Fruit fly (Drosophila melanogaster) S2 (cell line): ENCODE data around the gene CG8677.

Source experiments
- CG8478 ChIP-seq: fragments of >200 bp; optimal IDR thresholded peaks from 2 replicates; lab custom pipeline; 2018
- CTCF ChIP-seq, 2 experiments: fragments of >200 bp; optimal IDR thresholded peaks; 2 replicates each; lab custom pipeline; 2018

DNA sequence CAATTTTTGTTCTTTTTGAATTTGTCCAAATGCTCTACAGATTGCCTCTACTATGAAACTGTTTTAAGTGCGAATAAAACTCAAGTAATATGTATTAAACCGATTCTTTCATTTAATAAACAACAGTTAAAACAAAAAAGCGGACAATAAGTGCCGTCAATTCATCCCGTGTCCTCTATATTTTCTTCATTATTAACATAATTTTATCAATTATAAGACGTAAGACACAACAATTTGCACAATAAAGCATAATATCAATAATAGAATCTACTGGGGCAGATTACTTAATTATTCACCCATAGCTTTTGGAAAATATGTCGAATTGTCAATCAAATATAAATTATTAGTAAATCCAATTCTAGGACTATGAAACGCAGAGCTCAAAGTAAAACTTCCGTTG is 48.2 kb upstream of the CG8677 start, which contains the start of gene CG31627:
- TF ChIP-seq CTCF (optimal IDR thresholded peaks at IDR 0.05; lab: Kevin White, UChicago) (no peak), CG8478 (no peak)
